Worm (Caenorhabditis elegans): ENCODE data around the gene D2062.1.
"Not testable (repeated sequence)": the region's sequence is repeated elsewhere in the genome, so short reads cannot be mapped to it uniquely, and the experiment has no call there.

D2062.1 gene

ce11 chrII:2600176-2600575 is 31.1 kb upstream of the D2062.1 start, which contains the start of gene F33H12.1:
TSS of gene F33H12.1 (plus strand) at chrII:2600476.
- not testable (repeated sequence) for TF ChIP-seq fos-1, nhr-237, dsc-1 (tag; optimal IDR thresholded peaks at IDR 0.05)

- TF ChIP-seq lsy-2 (tag; optimal IDR thresholded peaks at IDR 0.05) = no peak
- no peak for TF ChIP-seq efl-1 (optimal IDR thresholded peaks at IDR 0.05)
- no peak for TF ChIP-seq efl-1 (GFP tag; optimal IDR thresholded peaks at IDR 0.05 in 1 of 2)
- TF ChIP-seq ces-1 (GFP tag; optimal IDR thresholded peaks at IDR 0.05) = no peak
- no peak for TF ChIP-seq fkh-4 (tag; optimal IDR thresholded peaks at IDR 0.05; ENCODE audit: borderline replicate concordance)
- no peak for TF ChIP-seq nhr-12 (tag; optimal IDR thresholded peaks at IDR 0.05)
- no peak for TF ChIP-seq rnt-1 (tag; optimal IDR thresholded peaks at IDR 0.05)
- TF ChIP-seq C16A3.4 (tag; optimal IDR thresholded peaks at IDR 0.05) = no peak
- TF ChIP-seq unc-30 (tag; optimal IDR thresholded peaks at IDR 0.05) = no peak
- no peak for TF ChIP-seq hpl-2 (GFP tag; optimal IDR thresholded peaks at IDR 0.05)
- no peak for TF ChIP-seq C34B4.2 (tag; optimal IDR thresholded peaks at IDR 0.05)
- TF ChIP-seq nhr-84 (tag; optimal IDR thresholded peaks at IDR 0.05) = no peak
- no peak for TF ChIP-seq unc-62 (GFP tag; optimal IDR thresholded peaks at IDR 0.05)
These were observed 30.3 kb upstream of the D2062.1 start for ce11 chrII:2600931-2601330.

DNA sequence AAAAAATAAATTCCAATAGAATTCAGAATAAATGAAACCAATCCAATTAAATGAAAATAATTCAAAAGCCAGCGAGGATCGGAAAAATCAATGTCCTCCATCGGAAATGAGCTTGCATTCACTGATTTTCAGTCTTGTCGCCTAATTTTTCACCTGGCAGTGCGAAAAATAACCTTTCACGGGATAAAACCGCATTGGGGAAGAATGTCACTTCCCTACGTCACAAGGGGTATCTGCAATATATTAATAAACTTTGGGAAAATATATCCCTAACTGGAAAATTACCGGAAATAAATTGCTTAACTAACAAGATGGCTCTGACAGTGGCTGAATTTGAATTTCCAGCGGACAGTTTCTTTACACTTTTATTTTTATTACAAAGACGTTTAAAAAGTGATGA is 25.9 kb upstream of the D2062.1 start, which contains the start of gene sri-77:
TSS of gene sri-77 (minus strand) at position 101 of the 400 bp plus-strand sequence.
- no peak for TF ChIP-seq zag-1 (tag; optimal IDR thresholded peaks at IDR 0.05)
- TF ChIP-seq efl-1 (optimal IDR thresholded peaks at IDR 0.05) = no peak
- TF ChIP-seq efl-1 (GFP tag; optimal IDR thresholded peaks at IDR 0.05 in 1 of 2) = peak in 1 of 2 experiments; percentile 8

DNA sequence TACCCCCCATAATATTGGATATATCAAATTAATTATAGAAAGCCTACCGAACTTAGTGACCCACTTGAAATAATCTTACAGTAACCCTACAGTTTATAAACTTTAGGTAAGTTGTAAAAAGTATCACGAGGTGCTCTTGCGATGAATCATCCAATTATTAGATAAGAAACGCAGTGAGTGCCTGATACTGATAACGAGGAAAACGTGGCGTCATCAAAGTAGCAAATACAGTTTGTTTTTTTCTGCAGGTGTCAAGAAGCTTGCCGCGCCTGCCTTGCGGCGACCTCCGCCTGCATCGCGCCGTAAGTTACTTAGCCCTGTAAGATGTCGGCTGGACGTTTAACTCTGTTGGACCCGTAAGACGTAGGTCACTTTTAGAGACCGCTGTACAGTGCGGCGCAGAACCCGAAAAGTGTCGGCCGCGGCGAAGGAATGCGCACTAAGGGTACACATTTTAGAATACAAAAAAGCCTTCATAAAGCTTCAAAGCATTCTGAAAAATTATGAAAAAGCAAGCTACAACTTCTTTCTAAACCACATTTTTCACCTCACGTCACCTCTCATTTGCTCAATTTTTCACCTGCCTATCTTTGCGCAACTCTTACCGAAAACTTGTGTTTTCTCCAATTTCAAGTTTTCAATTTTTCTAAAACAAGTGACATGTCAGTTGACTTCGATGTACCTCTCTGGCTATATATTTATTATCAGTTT is 20.9 kb upstream of the D2062.1 start, which contains the start of gene sri-38:
TSS of gene sri-38 (plus strand) at position 661 of the 711 bp plus-strand sequence.
- TF ChIP-seq elt-2 (tag; optimal IDR thresholded peaks at IDR 0.05) (peak; percentile 98), jun-1 (tag; optimal IDR thresholded peaks at IDR 0.05) (peak; percentile 53), C34B4.2 (tag; optimal IDR thresholded peaks at IDR 0.05) (no peak)

DNA sequence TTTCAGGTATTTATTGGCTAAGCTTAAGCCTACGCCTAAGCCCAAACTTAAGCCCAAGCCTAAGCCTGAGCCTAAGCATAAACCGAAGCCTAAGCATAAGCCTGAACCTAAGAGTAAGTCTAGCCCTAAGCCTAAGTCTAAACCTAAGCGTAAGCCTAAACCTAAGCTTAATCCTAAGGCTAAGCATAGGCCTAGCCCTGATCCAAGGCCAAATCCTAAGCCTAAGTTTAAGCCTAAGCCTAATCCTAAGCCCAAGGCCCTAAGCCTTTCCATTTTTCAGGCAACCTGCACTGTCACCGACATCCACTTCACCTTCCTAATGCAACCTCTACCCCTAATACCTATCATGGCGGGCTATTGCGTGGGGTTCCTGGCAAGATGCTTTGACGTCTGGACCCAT is 20.3 kb upstream of the D2062.1 start:
- TF ChIP-seq nhr-85 (tag) = no peak
- TF ChIP-seq hlh-17 (GFP tag; optimal IDR thresholded peaks at IDR 0.05; ENCODE audit: borderline replicate concordance) = no peak
- TF ChIP-seq zip-4 (GFP tag; optimal IDR thresholded peaks at IDR 0.05) = no peak

ce11 chrII:2612278-2612677 is 19.0 kb upstream of the D2062.1 start, which contains the start of gene D2062.13:
TSS of gene D2062.13 (plus strand) at chrII:2612578.
- not testable (repeated sequence) for TF ChIP-seq vab-15, tlp-1, C16A3.4 (tag; optimal IDR thresholded peaks at IDR 0.05)

DNA sequence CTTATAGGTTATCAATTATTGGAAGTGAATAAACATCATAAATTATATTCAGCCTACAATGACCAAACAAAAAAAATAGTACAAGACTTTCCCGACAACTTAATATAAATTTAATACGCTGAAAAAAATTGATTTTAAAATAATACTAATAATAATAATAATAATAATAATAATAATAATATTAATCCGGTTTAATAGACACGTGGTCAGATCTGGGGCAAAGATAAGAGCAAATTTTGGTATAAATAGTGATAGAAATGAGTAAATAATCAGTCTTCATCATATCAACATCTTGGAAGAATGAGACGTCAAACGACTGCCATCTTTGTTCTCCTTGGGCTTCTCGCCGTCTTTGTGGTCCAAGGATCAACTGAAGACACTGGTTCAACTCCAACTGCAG is 14.6 kb upstream of the D2062.1 start, which contains the start of gene msrp-5:
TSS of gene msrp-5 (plus strand) at position 301 of the 400 bp plus-strand sequence.
- TF ChIP-seq blmp-1, pqm-1, vab-15 (tag; optimal IDR thresholded peaks at IDR 0.05): not testable (repeated sequence)

- TF ChIP-seq ceh-90, swsn-7, aly-2 (tag; optimal IDR thresholded peaks at IDR 0.05): not testable (repeated sequence)
These were observed 12.1 kb upstream of the D2062.1 start, which contains the start of gene msrp-6 for ce11 chrII:2619148-2619547. TSS of gene msrp-6 (plus strand) at chrII:2619448.
